Worm (Caenorhabditis elegans): ENCODE results near the gene flp-24.
"Not testable (repeated sequence)": the region's sequence is repeated elsewhere in the genome, so short reads cannot be mapped to it uniquely, and the experiment has no call there.

DNA sequence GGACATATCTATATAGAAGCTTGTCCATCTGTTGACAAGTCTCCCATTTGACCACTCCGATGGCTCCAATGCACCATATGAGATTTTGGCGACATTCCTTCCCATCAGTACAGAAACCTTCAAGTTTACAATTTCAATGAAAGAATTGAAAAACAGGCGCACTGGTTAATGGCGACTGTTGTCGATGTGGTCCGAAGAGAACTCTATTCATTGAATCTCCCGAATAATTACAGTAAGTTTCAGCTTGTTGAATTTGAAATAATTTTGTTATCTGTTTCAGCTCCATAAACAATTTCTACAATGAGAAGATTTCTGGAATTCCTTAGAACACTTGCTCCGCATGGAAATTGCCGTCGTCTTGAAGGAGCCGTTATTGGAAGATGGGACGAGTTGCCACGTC lies 36.0 kb upstream of the flp-24 start, which contains the start of gene elf-1:
- TF ChIP-seq lin-35 (GFP tag; optimal IDR thresholded peaks at IDR 0.05); akir-1 (GFP tag; optimal IDR thresholded peaks at IDR 0.05); ztf-25 (GFP tag; IDR thresholded peaks at IDR 0.05); nfya-1 (tag; optimal IDR thresholded peaks at IDR 0.05; ENCODE audit: borderline replicate concordance, insufficient read depth); dpl-1 (GFP tag; optimal IDR thresholded peaks at IDR 0.05); tbp1 (GFP tag; optimal IDR thresholded peaks at IDR 0.05); Y95B8A.8 (GFP tag; IDR thresholded peaks at IDR 0.05); B0336.3 (GFP tag; IDR thresholded peaks at IDR 0.05); madf-10 (tag; optimal IDR thresholded peaks at IDR 0.05); C06A6.2 (GFP tag; conservative IDR thresholded peaks at IDR 0.05); ceh-58 (GFP tag; IDR thresholded peaks at IDR 0.05); unc-62 (GFP tag; optimal IDR thresholded peaks at IDR 0.05): not testable (repeated sequence)

All from whole organism, young adult.